Worm (Caenorhabditis elegans): ENCODE data around the gene cfim-2.
A peak's percentile ranks its signal among the peaks of the same experiment; 100 is the strongest.

cfim-2 gene

DNA sequence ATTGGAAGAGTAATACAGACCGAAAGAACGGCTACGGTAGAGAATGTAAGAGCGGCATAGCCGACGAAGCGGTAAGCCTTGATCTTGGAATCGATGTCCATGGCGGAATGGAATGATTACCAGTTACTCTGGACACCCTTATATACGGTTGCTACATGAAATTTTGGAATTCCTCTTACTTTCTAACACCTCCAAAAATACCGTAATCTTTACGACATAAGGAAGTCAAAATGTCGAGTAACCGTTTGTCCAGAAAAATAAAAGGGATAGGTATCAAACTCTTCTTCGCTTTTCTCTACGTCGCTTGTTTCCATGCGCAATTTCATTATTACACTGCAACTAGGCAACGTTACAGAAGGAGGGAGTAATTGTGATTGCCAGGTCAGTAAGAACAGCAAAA lies 53.6 kb downstream of the cfim-2 start, which contains the start of gene col-119:
Gene col-119, minus strand, starts transcription at position 101 of the 400 bp plus-strand sequence.
- TF ChIP-seq tbp1 (GFP tag; optimal IDR thresholded peaks at IDR 0.05) (no peak), akir-1 (GFP tag; optimal IDR thresholded peaks at IDR 0.05) (no peak), sptf-2 (GFP tag; optimal IDR thresholded peaks at IDR 0.05) (no peak), lin-26 (GFP tag; IDR thresholded peaks at IDR 0.05) (no peak), tlf-1 (GFP tag; optimal IDR thresholded peaks at IDR 0.05) (no peak), nhr-80 (tag; optimal IDR thresholded peaks at IDR 0.05) (peak; percentile 0), lin-40 (tag; optimal IDR thresholded peaks at IDR 0.05) (peak; percentile 34), ztf-25 (GFP tag; IDR thresholded peaks at IDR 0.05) (no peak), lag-1 (GFP tag; IDR thresholded peaks at IDR 0.05) (no peak), lsy-27 (tag; optimal IDR thresholded peaks at IDR 0.05; ENCODE audit: borderline replicate concordance, insufficient read depth) (no peak), aptf-2 (GFP tag; conservative IDR thresholded peaks at IDR 0.05) (no peak)
